Fruit fly (Drosophila melanogaster) whole organism, embryonic: ENCODE data around the gene CG32036.

Experiments
- Aef1 ChIP-seq: fragments of 200-800 bp; sonication (Bioruptor generic); IDR thresholded peaks from 3 replicates; pipeline ENCODE4 v1.3.6; 2022; ENCODE audit warnings: missing biosample characterization, missing genetic modification characterization
- Asciz ChIP-seq: fragments of 200-800 bp; sonication (Bioruptor generic); optimal IDR thresholded peaks from 2 replicates; lab custom pipeline; 2017; ENCODE audit warnings: missing biosample characterization, mild to moderate bottlenecking, missing genetic modification characterization, missing genetic modification reagents
- B-H2 ChIP-seq: fragments of 200-800 bp; sonication (Bioruptor generic); optimal IDR thresholded peaks from 2 replicates; lab custom pipeline; 2018; ENCODE audit warnings: missing biosample characterization, mild to moderate bottlenecking, missing genetic modification characterization
- CG10209 ChIP-seq: fragments of 200-800 bp; sonication (Bioruptor generic); optimal IDR thresholded peaks from 3 replicates; lab custom pipeline; 2017; ENCODE audit warnings: missing biosample characterization, mild to moderate bottlenecking, missing genetic modification characterization, missing genetic modification reagents
- CG10321 ChIP-seq: fragments of 200-800 bp; sonication (Bioruptor generic); IDR thresholded peaks from 2 replicates; pipeline ENCODE4 v1.3.6; 2022; ENCODE audit warnings: missing biosample characterization, missing genetic modification characterization
- CG11093 ChIP-seq: fragments of 200-800 bp; sonication (Bioruptor generic); IDR thresholded peaks from 3 replicates; pipeline ENCODE4 v1.3.6; 2022; ENCODE audit warnings: missing biosample characterization, missing genetic modification characterization
- CG12659 ChIP-seq: fragments of 200-800 bp; sonication (Bioruptor generic); optimal IDR thresholded peaks from 3 replicates; lab custom pipeline; 2017; ENCODE audit warnings: mild to moderate bottlenecking, missing biosample characterization, missing genetic modification reagents, missing genetic modification characterization
- CG15479 ChIP-seq: fragments of 200-800 bp; sonication (Bioruptor generic); optimal IDR thresholded peaks from 3 replicates; lab custom pipeline; 2019; ENCODE audit warnings: missing biosample characterization, mild to moderate bottlenecking, missing genetic modification characterization, moderate library complexity
- CG17359 ChIP-seq: fragments of 200-800 bp; sonication (Bioruptor generic); optimal IDR thresholded peaks from 3 replicates; lab custom pipeline; 2018; ENCODE audit warnings: missing biosample characterization, mild to moderate bottlenecking, missing genetic modification characterization, moderate library complexity
- CG18262 ChIP-seq: fragments of 200-800 bp; optimal IDR thresholded peaks from 3 replicates; lab custom pipeline; 2019; ENCODE audit warnings: missing biosample characterization, mild to moderate bottlenecking, missing genetic modification characterization, moderate library complexity
- CG2120 ChIP-seq: fragments of 200-800 bp; sonication (Bioruptor generic); optimal IDR thresholded peaks from 3 replicates; lab custom pipeline; 2016; ENCODE audit warnings: missing biosample characterization, missing genetic modification characterization
- CG2202 ChIP-seq: fragments of 200-800 bp; sonication (Bioruptor generic); optimal IDR thresholded peaks from 2 replicates; lab custom pipeline; 2018; ENCODE audit warnings: missing biosample characterization, mild to moderate bottlenecking, missing genetic modification characterization
- CG2678 ChIP-seq: fragments of 200-800 bp; sonication (Bioruptor generic); optimal IDR thresholded peaks from 3 replicates; lab custom pipeline; 2019; ENCODE audit warnings: missing biosample characterization, mild to moderate bottlenecking, missing genetic modification characterization, moderate library complexity
- CG2712 ChIP-seq: fragments of 200-800 bp; optimal IDR thresholded peaks from 3 replicates; lab custom pipeline; 2019; ENCODE audit warnings: missing biosample characterization, mild to moderate bottlenecking, missing genetic modification characterization, moderate library complexity
- CG33213 ChIP-seq: fragments of 200-800 bp; sonication (Bioruptor generic); optimal IDR thresholded peaks from 3 replicates; lab custom pipeline; 2016; ENCODE audit warnings: missing biosample characterization, missing genetic modification characterization
- CG34376 ChIP-seq: fragments of 200-800 bp; sonication (Bioruptor generic); optimal IDR thresholded peaks from 2 replicates; lab custom pipeline; 2018; ENCODE audit warnings: missing biosample characterization, mild to moderate bottlenecking, missing genetic modification characterization
- CG4360 ChIP-seq: fragments of 200-800 bp; sonication (Bioruptor generic); IDR thresholded peaks from 2 replicates; pipeline ENCODE4 v1.3.6; 2022; ENCODE audit warnings: missing biosample characterization, missing genetic modification characterization
- CG5180 ChIP-seq: fragments of 200-800 bp; sonication (Bioruptor generic); optimal IDR thresholded peaks from 3 replicates; lab custom pipeline; 2017; ENCODE audit warnings: missing biosample characterization, missing genetic modification characterization, mild to moderate bottlenecking, moderate library complexity, missing genetic modification reagents
- CG6689 ChIP-seq: fragments of 200-800 bp; sonication (Bioruptor generic); IDR thresholded peaks from 2 replicates; pipeline ENCODE4 v1.3.6; 2022; ENCODE audit warnings: missing biosample characterization, missing genetic modification characterization
- CG8388 ChIP-seq: fragments of 200-800 bp; sonication (Bioruptor generic); optimal IDR thresholded peaks from 2 replicates; lab custom pipeline; 2019; ENCODE audit warnings: missing biosample characterization, mild to moderate bottlenecking, missing genetic modification characterization, moderate library complexity
- CG9437 ChIP-seq: fragments of 200-800 bp; sonication (Bioruptor generic); optimal IDR thresholded peaks from 2 replicates; lab custom pipeline; 2018; ENCODE audit warnings: missing biosample characterization, mild to moderate bottlenecking, missing genetic modification characterization
- CG9727 ChIP-seq: fragments of 200-800 bp; sonication (Bioruptor generic); optimal IDR thresholded peaks from 3 replicates; lab custom pipeline; 2017; ENCODE audit warnings: missing biosample characterization, mild to moderate bottlenecking, missing genetic modification characterization
- Dek ChIP-seq: fragments of 200-800 bp; sonication (Bioruptor generic); optimal IDR thresholded peaks from 3 replicates; lab custom pipeline; 2019; ENCODE audit warnings: missing biosample characterization, mild to moderate bottlenecking, missing genetic modification characterization, moderate library complexity
- Doc2 ChIP-seq: fragments of 200-800 bp; sonication (Bioruptor generic); IDR thresholded peaks from 2 replicates; pipeline ENCODE4 v1.3.6; 2022; ENCODE audit warnings: missing biosample characterization, missing genetic modification characterization
- Hand ChIP-seq: fragments of 200-800 bp; sonication (Bioruptor generic); optimal IDR thresholded peaks from 2 replicates; lab custom pipeline; 2017; ENCODE audit warnings: mild to moderate bottlenecking, missing biosample characterization, missing genetic modification reagents, missing genetic modification characterization
- MBD-R2 ChIP-seq: fragments of 200-800 bp; sonication (Bioruptor generic); IDR thresholded peaks from 2 replicates; pipeline ENCODE4 v1.3.6; 2022; ENCODE audit warnings: missing biosample characterization, missing genetic modification characterization
- NC2β ChIP-seq: fragments of 200-800 bp; sonication (Bioruptor generic); optimal IDR thresholded peaks from 2 replicates; lab custom pipeline; 2016; ENCODE audit warnings: missing biosample characterization, missing genetic modification characterization
- Neu2 ChIP-seq: fragments of 200-800 bp; sonication (Bioruptor generic); optimal IDR thresholded peaks from 3 replicates; lab custom pipeline; 2016; ENCODE audit warnings: missing biosample characterization, missing genetic modification characterization, borderline replicate concordance
- NfI ChIP-seq: fragments of 200-800 bp; sonication (Bioruptor generic); optimal IDR thresholded peaks from 3 replicates; lab custom pipeline; 2018; ENCODE audit warnings: missing biosample characterization, mild to moderate bottlenecking, missing genetic modification characterization, moderate library complexity
- PHDP ChIP-seq: fragments of 200-800 bp; sonication (Bioruptor generic); optimal IDR thresholded peaks from 3 replicates; lab custom pipeline; 2018; ENCODE audit warnings: missing biosample characterization, mild to moderate bottlenecking, missing genetic modification characterization, moderate library complexity
- Pdp1 ChIP-seq, 2 experiments: fragments of 200-800 bp; sonication (Bioruptor generic); optimal IDR thresholded peaks; 3 replicates each; lab custom pipeline; 2016; ENCODE audit warnings: missing biosample characterization in 2 of 2, missing genetic modification characterization in 2 of 2, mild to moderate bottlenecking in 1 of 2, moderate library complexity in 1 of 2
- Ptx1 ChIP-seq: fragments of 200-800 bp; sonication (Bioruptor generic); IDR thresholded peaks from 2 replicates; pipeline ENCODE4 v1.3.6; 2022; ENCODE audit warnings: missing biosample characterization, missing genetic modification characterization
- Sox102F ChIP-seq: fragments of 200-800 bp; sonication (Bioruptor generic); optimal IDR thresholded peaks from 2 replicates; lab custom pipeline; 2018; ENCODE audit warnings: missing biosample characterization, mild to moderate bottlenecking, missing genetic modification characterization, moderate library complexity
- Ssrp ChIP-seq: fragments of 200-800 bp; sonication (Bioruptor generic); optimal IDR thresholded peaks from 2 replicates; lab custom pipeline; 2018; ENCODE audit warnings: missing biosample characterization, mild to moderate bottlenecking, missing genetic modification characterization, moderate library complexity
- ara ChIP-seq: fragments of 200-800 bp; sonication (Bioruptor generic); IDR thresholded peaks from 2 replicates; pipeline ENCODE4 v1.3.6; 2022; ENCODE audit warnings: missing biosample characterization, missing genetic modification characterization
- az2 ChIP-seq: fragments of 200-800 bp; sonication (Bioruptor generic); optimal IDR thresholded peaks from 3 replicates; lab custom pipeline; 2016; ENCODE audit warnings: missing biosample characterization, missing genetic modification characterization
- bab2 ChIP-seq: fragments of 200-800 bp; sonication (Bioruptor generic); optimal IDR thresholded peaks from 2 replicates; lab custom pipeline; 2016; ENCODE audit warnings: missing biosample characterization, missing genetic modification characterization
- croc ChIP-seq: fragments of 200-800 bp; sonication (Bioruptor generic); conservative IDR thresholded peaks from 3 replicates; pipeline ENCODE4 v1.3.6; 2022; ENCODE audit warnings: missing biosample characterization, missing genetic modification characterization
- gem ChIP-seq: fragments of 200-800 bp; sonication (Bioruptor generic); optimal IDR thresholded peaks from 2 replicates; lab custom pipeline; 2019; ENCODE audit warnings: missing biosample characterization, mild to moderate bottlenecking, missing genetic modification characterization, moderate library complexity
- hkb ChIP-seq, 2 experiments: fragments of 200-800 bp in 1 of 2; fragments of >200 bp in 1 of 2; sonication (Bioruptor generic) in 1 of 2; IDR thresholded peaks in 1 of 2; optimal IDR thresholded peaks in 1 of 2; 2 replicates each; pipeline versions ENCODE4 v1.3.6 to Lab custom; 2017 to 2022; ENCODE audit warnings: missing biosample characterization in 1 of 2, missing genetic modification characterization in 1 of 2
- lab ChIP-seq: fragments of 200-800 bp; sonication (Bioruptor generic); optimal IDR thresholded peaks from 3 replicates; lab custom pipeline; 2017; ENCODE audit warnings: missing biosample characterization, missing genetic modification characterization, mild to moderate bottlenecking, moderate library complexity, missing genetic modification reagents
- nau ChIP-seq: fragments of 200-800 bp; sonication (Bioruptor generic); optimal IDR thresholded peaks from 3 replicates; lab custom pipeline; 2017; ENCODE audit warnings: missing biosample characterization, mild to moderate bottlenecking, missing genetic modification characterization, missing genetic modification reagents
- nerfin-1 ChIP-seq: fragments of 200-800 bp; sonication (Bioruptor generic); optimal IDR thresholded peaks from 3 replicates; lab custom pipeline; 2019; ENCODE audit warnings: missing biosample characterization, mild to moderate bottlenecking, missing genetic modification characterization, moderate library complexity
- org-1 ChIP-seq: fragments of 200-800 bp; sonication (Bioruptor generic); optimal IDR thresholded peaks from 2 replicates; lab custom pipeline; 2017; ENCODE audit warnings: missing biosample characterization, missing genetic modification characterization
- prd ChIP-seq, 3 experiments: fragments of >200 bp in 2 of 3; fragments of 200-800 bp in 1 of 3; sonication (Bioruptor generic) in 1 of 3; optimal IDR thresholded peaks in 2 of 3; IDR thresholded peaks in 1 of 3; 2 replicates in 2 of 3; 3 replicates in 1 of 3; pipeline versions ENCODE4 v1.3.6 to Lab custom; 2017 to 2022; ENCODE audit warnings: missing biosample characterization in 1 of 3, missing genetic modification characterization in 1 of 3
- rib ChIP-seq: fragments of 200-800 bp; sonication (Bioruptor generic); IDR thresholded peaks from 2 replicates; pipeline ENCODE4 v1.3.6; 2022; ENCODE audit warnings: missing biosample characterization, missing genetic modification characterization
- sna ChIP-seq: fragments of 200-800 bp; sonication (Bioruptor generic); IDR thresholded peaks from 2 replicates; pipeline ENCODE4 v1.3.6; 2022; ENCODE audit warnings: missing biosample characterization, missing genetic modification characterization; ENCODE audit not compliant: partially characterized antibody
- so ChIP-seq: fragments of 200-800 bp; sonication (Bioruptor generic); IDR thresholded peaks from 3 replicates; pipeline ENCODE4 v1.3.6; 2022; ENCODE audit warnings: missing biosample characterization, missing genetic modification characterization
- unpg ChIP-seq: fragments of 200-800 bp; sonication (Bioruptor generic); optimal IDR thresholded peaks from 3 replicates; lab custom pipeline; 2018; ENCODE audit warnings: missing biosample characterization, mild to moderate bottlenecking, missing genetic modification characterization, moderate library complexity

CG32036 gene

DNA sequence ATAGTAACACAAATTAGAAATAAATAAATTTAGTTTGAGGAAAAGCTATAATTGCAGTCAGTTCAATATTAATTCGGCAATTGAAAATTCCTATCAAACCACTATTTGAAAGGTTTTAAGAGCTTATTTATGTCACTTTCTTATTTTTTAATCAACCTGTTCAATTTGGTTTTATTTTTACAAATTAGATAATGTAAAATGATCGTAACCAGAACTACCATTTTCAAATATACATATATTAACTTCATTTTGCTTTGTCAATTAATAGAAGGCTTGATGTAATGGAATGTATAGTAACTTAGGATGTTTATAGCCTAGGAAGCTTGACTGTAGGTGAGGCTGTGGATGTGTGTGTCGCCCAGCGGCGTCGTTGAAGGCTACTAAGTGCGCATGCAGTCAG, 22.4 kb downstream of the CG32036 start (continued):
- TF ChIP-seq CG33213 (no peak), hkb (optimal IDR thresholded peaks at IDR 0.05; lab: Kevin White, UChicago) (no peak), hkb (GFP tag; IDR thresholded peaks at IDR 0.05; lab: Robert Waterston, UW) (no peak), CG17359 (peak; percentile 4), so (GFP tag; lab: Robert Waterston, UW) (no peak), sna (no peak), Doc2 (GFP tag; lab: Robert Waterston, UW) (no peak), Ptx1 (0 out of 2 replicates have a peak, but pooled peaks have one; percentile 23), Pdp1 (GFP tag; optimal IDR thresholded peaks at IDR 0.05; lab: Kevin White, UChicago) (no peak), ara (GFP tag; lab: Robert Waterston, UW) (no peak), Neu2 (GFP tag; lab: Kevin White, UChicago) (no peak), NC2β (GFP tag; lab: Kevin White, UChicago) (no peak), CG6689 (GFP tag; lab: Robert Waterston, UW) (peak; percentile 28; the same call in 1 of the 2 replicates), Hand (GFP tag; lab: Kevin White, UChicago) (peak; percentile 54), B-H2 (no peak), nerfin-1 (tag; lab: Kevin White, UChicago) (peak; percentile 34), Dek (peak; percentile 19), lab (peak; percentile 52), MBD-R2 (GFP tag; lab: Robert Waterston, UW) (no peak), CG9727 (GFP tag; lab: Kevin White, UChicago) (peak; percentile 40), Sox102F (GFP tag; lab: Kevin White, UChicago) (peak; percentile 38), CG15479 (GFP tag; lab: Kevin White, UChicago) (no peak), PHDP (peak; percentile 17), CG10321 (GFP tag; lab: Robert Waterston, UW) (no peak), CG5180 (GFP tag; lab: Kevin White, UChicago) (peak; percentile 12), Aef1 (GFP tag; lab: Robert Waterston, UW) (no peak), CG18262 (tag; lab: Kevin White, UChicago) (peak; percentile 28), rib (GFP tag; lab: Robert Waterston, UW) (no peak), nau (GFP tag; lab: Kevin White, UChicago) (no peak), CG4360 (no peak), az2 (GFP tag; lab: Kevin White, UChicago) (peak; percentile 15), croc (GFP tag; lab: Robert Waterston, UW) (no peak), CG8388 (GFP tag; lab: Kevin White, UChicago) (no peak), CG9437 (GFP tag; lab: Kevin White, UChicago) (peak; percentile 10), CG2678 (tag; lab: Kevin White, UChicago) (peak; percentile 75), Asciz (GFP tag; lab: Kevin White, UChicago) (peak; percentile 7), CG34376 (GFP tag; lab: Kevin White, UChicago) (peak; percentile 37), org-1 (GFP tag; lab: Kevin White, UChicago) (peak; percentile 18), CG12659 (GFP tag; lab: Kevin White, UChicago) (peak; percentile 41), CG11093 (GFP tag; lab: Robert Waterston, UW) (no peak), CG2712 (peak; percentile 37), CG2202 (no peak), CG2120 (GFP tag; lab: Kevin White, UChicago) (peak; percentile 47), gem (peak; percentile 64), Ssrp (peak; percentile 17), NfI (GFP tag; lab: Kevin White, UChicago) (no peak), bab2 (no peak), unpg (peak; percentile 27), prd (optimal IDR thresholded peaks at IDR 0.05; lab: Kevin White, UChicago) (no peak), prd (GFP tag; IDR thresholded peaks at IDR 0.05; lab: Robert Waterston, UW) (0 out of 3 replicates have a peak, but pooled peaks have one; percentile 10), CG10209 (peak; percentile 57)
